Worm (Caenorhabditis elegans): Measurements from ENCODE around the gene C34D1.4.

Gene C34D1.4

DNA sequence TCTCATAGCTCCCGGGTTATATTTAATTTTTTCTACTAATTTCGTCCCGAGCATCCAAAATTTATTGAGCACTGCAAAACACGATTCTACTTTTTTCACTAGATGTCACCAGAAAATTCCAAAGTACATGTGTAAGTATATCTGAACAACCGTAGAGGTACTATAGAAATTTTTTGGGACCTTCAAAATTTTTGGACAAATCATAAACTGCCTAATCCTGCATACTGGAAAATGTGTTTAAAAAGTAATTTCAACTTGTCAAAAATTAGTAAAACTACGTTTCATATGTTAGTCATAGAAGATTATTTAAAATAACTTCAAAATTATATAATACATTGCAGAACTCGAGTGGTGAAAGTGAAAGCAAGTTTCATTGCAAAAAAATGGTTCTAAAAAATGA is 27.4 kb upstream of the C34D1.4 start:
- TF ChIP-seq hpl-2 (GFP tag; optimal IDR thresholded peaks at IDR 0.05) (no peak), nhr-90 (tag; optimal IDR thresholded peaks at IDR 0.05; ENCODE audit: poor library complexity) (no peak), pqm-1 (tag; optimal IDR thresholded peaks at IDR 0.05) (no peak), ceh-82 (tag; optimal IDR thresholded peaks at IDR 0.05) (no peak), ceh-90 (tag; optimal IDR thresholded peaks at IDR 0.05) (no peak), nhr-20 (tag; optimal IDR thresholded peaks at IDR 0.05) (no peak), nhr-28 (tag; optimal IDR thresholded peaks at IDR 0.05) (no peak), sup-37 (GFP tag; optimal IDR thresholded peaks at IDR 0.05) (no peak), zag-1 (tag; optimal IDR thresholded peaks at IDR 0.05) (no peak), nhr-237 (tag; optimal IDR thresholded peaks at IDR 0.05) (no peak), ceh-88 (GFP tag; IDR thresholded peaks at IDR 0.05) (no peak), unc-130 (tag; optimal IDR thresholded peaks at IDR 0.05) (no peak), mep-1 (tag; optimal IDR thresholded peaks at IDR 0.05) (no peak), fkh-10 (GFP tag; optimal IDR thresholded peaks at IDR 0.05) (no peak), lin-15B (tag; optimal IDR thresholded peaks at IDR 0.05) (no peak), lin-39 (tag; optimal IDR thresholded peaks at IDR 0.05) (no peak), nhr-11 (tag; optimal IDR thresholded peaks at IDR 0.05) (no peak), fos-1 (tag; optimal IDR thresholded peaks at IDR 0.05) (no peak)

DNA sequence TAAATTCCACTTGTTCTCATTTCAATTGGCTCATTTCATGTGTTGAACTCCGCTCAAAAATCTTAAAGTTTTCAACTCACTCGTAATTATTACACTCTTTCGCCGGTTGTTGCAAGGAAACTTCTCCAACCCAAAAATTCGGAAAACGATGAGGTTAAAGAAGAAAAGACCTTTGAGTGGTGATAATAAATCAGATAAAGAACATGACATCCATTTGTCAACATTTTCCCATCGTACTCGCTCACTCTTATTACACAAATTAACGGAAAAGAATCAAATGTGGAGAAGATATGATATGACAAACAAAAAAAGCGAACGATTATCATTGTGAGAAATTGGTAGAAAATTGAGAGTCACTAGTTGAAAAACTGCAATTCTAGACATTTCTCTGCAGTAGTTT is 26.2 kb upstream of the C34D1.4 start:
- no peak for TF ChIP-seq dsc-1 (tag; optimal IDR thresholded peaks at IDR 0.05)
- no peak for TF ChIP-seq ztf-11 (tag; optimal IDR thresholded peaks at IDR 0.05)
- TF ChIP-seq nhr-71 (tag; optimal IDR thresholded peaks at IDR 0.05), result peak; percentile 30
- no peak for TF ChIP-seq vab-15 (tag; optimal IDR thresholded peaks at IDR 0.05)
- no peak for TF ChIP-seq grh-1 (GFP tag; IDR thresholded peaks at IDR 0.05)
- TF ChIP-seq Y116A8C.19 (tag; optimal IDR thresholded peaks at IDR 0.05; ENCODE audit: borderline replicate concordance), result no peak
- peak; percentile 73 for TF ChIP-seq lin-14 (GFP tag; optimal IDR thresholded peaks at IDR 0.05)
- no peak for TF ChIP-seq ceh-8 (GFP tag; optimal IDR thresholded peaks at IDR 0.05)
- no peak for TF ChIP-seq fkh-4 (tag; optimal IDR thresholded peaks at IDR 0.05; ENCODE audit: borderline replicate concordance)
- peak in 1 of 2 experiments; percentile 23 for TF ChIP-seq lsy-2 (tag; optimal IDR thresholded peaks at IDR 0.05)
- no peak for TF ChIP-seq C16A3.4 (tag; optimal IDR thresholded peaks at IDR 0.05)
- no peak for TF ChIP-seq nhr-28 (tag; optimal IDR thresholded peaks at IDR 0.05)
- TF ChIP-seq rnt-1 (tag; optimal IDR thresholded peaks at IDR 0.05), result peak; percentile 62
- no peak for TF ChIP-seq lin-15B (tag; optimal IDR thresholded peaks at IDR 0.05)
- peak; percentile 26 for TF ChIP-seq blmp-1 (tag; optimal IDR thresholded peaks at IDR 0.05)

DNA sequence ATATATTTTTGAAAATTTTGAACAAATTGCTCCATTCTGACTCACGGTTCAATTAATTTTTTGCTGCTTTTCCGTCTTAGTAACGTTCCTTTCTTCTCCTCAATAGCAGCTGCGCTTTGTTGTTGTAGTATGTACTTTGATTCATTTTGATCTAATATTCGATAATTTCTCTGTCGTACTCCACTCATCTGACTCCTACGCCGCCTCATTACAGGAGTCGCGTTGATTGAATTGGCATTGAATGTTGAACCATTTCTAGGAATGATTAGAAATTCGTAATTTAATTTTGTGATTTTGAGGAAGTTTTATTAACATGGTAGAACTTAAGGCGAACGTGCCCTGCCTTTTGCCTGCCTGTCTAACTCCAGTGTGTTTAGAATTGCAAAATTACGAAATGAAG is 23.8 kb upstream of the C34D1.4 start:
- TF ChIP-seq nhr-71 (tag; optimal IDR thresholded peaks at IDR 0.05), result peak; percentile 37
- no peak for TF ChIP-seq zip-4 (GFP tag; optimal IDR thresholded peaks at IDR 0.05)
- TF ChIP-seq egl-27 (tag; optimal IDR thresholded peaks at IDR 0.05), result no peak
- no peak for TF ChIP-seq vab-15 (tag; optimal IDR thresholded peaks at IDR 0.05)
- TF ChIP-seq nhr-11 (tag; optimal IDR thresholded peaks at IDR 0.05), result no peak

DNA sequence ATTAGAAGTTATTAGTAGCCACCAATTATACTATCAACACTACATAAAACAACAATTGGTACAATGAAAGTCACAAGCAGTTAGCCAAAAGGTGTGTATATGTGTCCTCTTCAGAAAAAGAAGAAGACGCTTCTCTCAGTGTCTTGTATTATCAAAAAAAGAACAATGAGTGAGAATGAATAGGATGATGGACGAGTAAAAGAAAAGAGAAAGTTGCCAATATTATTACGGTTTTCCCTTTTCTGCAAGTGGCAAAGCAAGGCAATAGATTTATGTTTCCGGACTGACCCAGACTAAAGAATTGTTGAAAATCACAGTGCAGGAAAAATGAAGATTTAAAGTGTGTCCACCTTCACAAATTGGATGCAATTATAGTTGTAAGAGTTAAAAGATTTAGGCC is 21.3 kb upstream of the C34D1.4 start:
- peak; percentile 85 for TF ChIP-seq blmp-1 (tag; optimal IDR thresholded peaks at IDR 0.05)
- no peak for TF ChIP-seq efl-1 (optimal IDR thresholded peaks at IDR 0.05)
- peak in 1 of 2 experiments; percentile 59 for TF ChIP-seq efl-1 (GFP tag; optimal IDR thresholded peaks at IDR 0.05 in 1 of 2)
- no peak for TF ChIP-seq fkh-4 (tag; optimal IDR thresholded peaks at IDR 0.05; ENCODE audit: borderline replicate concordance)

DNA sequence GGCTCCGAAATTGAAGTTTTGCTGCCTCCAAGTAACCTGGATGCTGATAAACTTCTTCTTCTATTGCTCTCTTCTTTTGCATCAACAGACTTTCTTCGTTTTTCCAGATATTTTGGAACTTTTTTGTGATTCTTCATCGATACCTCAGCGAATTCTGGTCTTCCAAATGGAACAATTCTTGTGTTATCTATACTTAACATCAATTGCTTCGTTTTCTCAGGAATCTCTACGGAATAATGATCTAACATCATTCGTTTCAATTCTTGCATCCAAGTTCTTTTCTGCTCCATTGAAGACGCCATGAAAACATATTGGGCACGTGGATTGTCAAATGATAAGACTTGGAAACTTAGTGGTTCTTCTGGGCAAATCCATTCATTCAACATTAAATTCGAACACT is 16.8 kb upstream of the C34D1.4 start, which contains the start of gene F32F2.4:
F32F2.4 (plus strand) TSS at position 301 of the 400 bp plus-strand sequence.
- no peak for TF ChIP-seq sup-37 (GFP tag; optimal IDR thresholded peaks at IDR 0.05)
- TF ChIP-seq fkh-8 (tag; optimal IDR thresholded peaks at IDR 0.05), result no peak
- TF ChIP-seq snu-23 (GFP tag; optimal IDR thresholded peaks at IDR 0.05), result no peak
- no peak for TF ChIP-seq nhr-11 (tag; optimal IDR thresholded peaks at IDR 0.05)
- TF ChIP-seq pag-3 (tag; optimal IDR thresholded peaks at IDR 0.05; ENCODE audit: borderline replicate concordance, insufficient read depth), result no peak
- no peak for TF ChIP-seq mep-1 (tag; optimal IDR thresholded peaks at IDR 0.05)
- no peak for TF ChIP-seq nhr-71 (tag; optimal IDR thresholded peaks at IDR 0.05)
- TF ChIP-seq unc-98 (GFP tag; IDR thresholded peaks at IDR 0.05), result no peak
- no peak for TF ChIP-seq unc-30 (tag; optimal IDR thresholded peaks at IDR 0.05)
- no peak for TF ChIP-seq sptf-1 (tag; optimal IDR thresholded peaks at IDR 0.05)
- no peak for TF ChIP-seq snpc-4 (tag; optimal IDR thresholded peaks at IDR 0.05)
- TF ChIP-seq mdl-1 (tag; optimal IDR thresholded peaks at IDR 0.05), result no peak
- TF ChIP-seq ets-5 (GFP tag; IDR thresholded peaks at IDR 0.05), result no peak
- TF ChIP-seq unc-62 (GFP tag; optimal IDR thresholded peaks at IDR 0.05), result no peak
- no peak for TF ChIP-seq C04F5.9 (tag; optimal IDR thresholded peaks at IDR 0.05)
- no peak for TF ChIP-seq nhr-90 (tag; optimal IDR thresholded peaks at IDR 0.05; ENCODE audit: poor library complexity)
- TF ChIP-seq pax-3 (tag; optimal IDR thresholded peaks at IDR 0.05), result no peak
- no peak for TF ChIP-seq ztf-11 (tag; optimal IDR thresholded peaks at IDR 0.05)
